Worm (Caenorhabditis elegans) whole organism, L4 larva: Measurements from ENCODE around the gene jun-1.

Experiments
- D1046.2 ChIP-seq: fragments of 200-800 bp; sonication (Bioruptor generic); IDR thresholded peaks from 2 replicates; pipeline ENCODE4 v1.3.6; 2022; ENCODE audit warnings: missing genetic modification characterization, missing compliant biosample characterization
- dmd-8 ChIP-seq: fragments of 200-800 bp; sonication (Bioruptor generic); IDR thresholded peaks from 2 replicates; pipeline ENCODE4 v1.3.6; 2022; ENCODE audit warnings: missing genetic modification characterization, missing compliant biosample characterization
- egl-27 ChIP-seq: sonication (generic microtip); optimal IDR thresholded peaks from 3 replicates; lab custom pipeline; 2017; ENCODE audit warnings: missing biosample characterization, missing genetic modification reagents, missing genetic modification characterization
- fkh-10 ChIP-seq: fragments of 150-350 bp; optimal IDR thresholded peaks from 2 replicates; lab custom pipeline; 2014; ENCODE audit warnings: missing biosample characterization, missing genetic modification reagents, missing genetic modification characterization
- fos-1 ChIP-seq: fragments of 150-350 bp; optimal IDR thresholded peaks from 2 replicates; lab custom pipeline; 2014; ENCODE audit warnings: missing biosample characterization, missing genetic modification characterization
- hlh-30 ChIP-seq: sonication (generic microtip); optimal IDR thresholded peaks from 2 replicates; lab custom pipeline; 2017; ENCODE audit warnings: antibody characterized with exemption, mild to moderate bottlenecking, missing genetic modification characterization, missing compliant biosample characterization; ENCODE audit not compliant: insufficient read depth
- lin-13 ChIP-seq: fragments of 150-350 bp; optimal IDR thresholded peaks from 2 replicates; lab custom pipeline; 2014; ENCODE audit warnings: missing biosample characterization, missing genetic modification reagents, missing genetic modification characterization
- lir-3 ChIP-seq: sonication (generic microtip); optimal IDR thresholded peaks from 2 replicates; lab custom pipeline; 2016; ENCODE audit warnings: mild to moderate bottlenecking, missing genetic modification characterization, missing compliant biosample characterization
- mep-1 ChIP-seq: fragments of 150-350 bp; sonication (generic microtip); optimal IDR thresholded peaks from 3 replicates; lab custom pipeline; 2014; ENCODE audit warnings: missing biosample characterization, missing genetic modification characterization
- nhr-42 ChIP-seq: fragments of 200-800 bp; sonication (Bioruptor generic); IDR thresholded peaks from 2 replicates; pipeline ENCODE4 v1.3.6; 2022; ENCODE audit warnings: missing genetic modification characterization, missing compliant biosample characterization
- unc-130 ChIP-seq: sonication (generic microtip); optimal IDR thresholded peaks from 2 replicates; lab custom pipeline; 2016; ENCODE audit warnings: missing genetic modification reagents, missing genetic modification characterization, missing compliant biosample characterization
- unc-62 ChIP-seq, 3 experiments: fragments of 150-350 bp in 1 of 3; sonication (generic microtip); optimal IDR thresholded peaks in 2 of 3; peaks in 1 of 3; 1 replicate in 1 of 3; 2 replicates in 2 of 3; lab custom pipeline; 2014 to 2017; ENCODE audit warnings: missing biosample characterization in 3 of 3, missing genetic modification characterization in 3 of 3, missing genetic modification reagents in 3 of 3, missing genotype in 1 of 3
- zip-2 ChIP-seq: fragments of 150-350 bp; optimal IDR thresholded peaks from 2 replicates; lab custom pipeline; 2014; ENCODE audit warnings: missing biosample characterization, missing genetic modification characterization

ce11 chrII:9169450-9169960 lies 56.5 kb downstream of the jun-1 start, which contains the start of gene dpl-1:
- TF ChIP-seq egl-27 (tag; lab: Kevin White, UChicago), result no peak
- no peak for TF ChIP-seq unc-130 (GFP tag; lab: Kevin White, UChicago)
- no peak for TF ChIP-seq fkh-10
- no peak for TF ChIP-seq D1046.2
- no peak for TF ChIP-seq unc-62 (GFP tag; optimal IDR thresholded peaks at IDR 0.05 in 1 of 2; lab: Kevin White, UChicago)
- TF ChIP-seq unc-62 (tag; optimal IDR thresholded peaks at IDR 0.05; lab: Kevin White, UChicago), result no peak
- no peak for TF ChIP-seq dmd-8 (GFP tag; lab: Robert Waterston, UW)
- TF ChIP-seq zip-2 (tag; lab: Kevin White, UChicago), result no peak
- TF ChIP-seq fos-1 (tag; lab: Kevin White, UChicago), result no peak
- TF ChIP-seq lir-3 (tag; lab: Kevin White, UChicago), result no peak
- TF ChIP-seq hlh-30, result no peak
- TF ChIP-seq mep-1 (tag; lab: Kevin White, UChicago), result no peak
- no peak for TF ChIP-seq nhr-42 (GFP tag; lab: Robert Waterston, UW)
- no peak for TF ChIP-seq lin-13 (GFP tag; lab: Kevin White, UChicago)
